Fruit fly (Drosophila melanogaster) whole organism, embryonic: ENCODE measurements around the gene fne.

ENCODE experiments used
- CG10147 ChIP-seq: fragments of 200-800 bp; sonication (Bioruptor generic); optimal IDR thresholded peaks from 2 replicates; lab custom pipeline; 2019; ENCODE audit warnings: missing biosample characterization, mild to moderate bottlenecking, missing genetic modification characterization, moderate library complexity
- CG10462 ChIP-seq: fragments of 200-800 bp; sonication (Bioruptor generic); optimal IDR thresholded peaks from 2 replicates; lab custom pipeline; 2016; ENCODE audit warnings: missing biosample characterization, missing genetic modification characterization
- CG11247 ChIP-seq: fragments of 200-800 bp; sonication (Bioruptor generic); IDR thresholded peaks from 2 replicates; pipeline ENCODE4 v1.3.6; 2022; ENCODE audit warnings: missing biosample characterization, missing genetic modification characterization
- CG11723 ChIP-seq: fragments of 200-800 bp; sonication (Bioruptor generic); optimal IDR thresholded peaks from 2 replicates; lab custom pipeline; 2017; ENCODE audit warnings: missing biosample characterization, mild to moderate bottlenecking, missing genetic modification characterization
- CG12391 ChIP-seq: fragments of 200-800 bp; sonication (Bioruptor generic); optimal IDR thresholded peaks from 3 replicates; lab custom pipeline; 2018; ENCODE audit warnings: missing biosample characterization, mild to moderate bottlenecking, missing genetic modification characterization, moderate library complexity
- CG13296 ChIP-seq: fragments of 200-800 bp; sonication (Bioruptor generic); optimal IDR thresholded peaks from 3 replicates; lab custom pipeline; 2018; ENCODE audit warnings: missing biosample characterization, mild to moderate bottlenecking, missing genetic modification characterization
- CG13424 ChIP-seq: fragments of 200-800 bp; sonication (Bioruptor generic); optimal IDR thresholded peaks from 2 replicates; lab custom pipeline; 2019; ENCODE audit warnings: missing biosample characterization, mild to moderate bottlenecking, missing genetic modification characterization, moderate library complexity
- CG14860 ChIP-seq: fragments of 200-800 bp; sonication (Bioruptor generic); IDR thresholded peaks from 3 replicates; pipeline ENCODE4 v1.3.6; 2022; ENCODE audit warnings: missing biosample characterization, missing genetic modification characterization; ENCODE audit not compliant: partially characterized antibody
- CG15479 ChIP-seq: fragments of 200-800 bp; sonication (Bioruptor generic); optimal IDR thresholded peaks from 3 replicates; lab custom pipeline; 2019; ENCODE audit warnings: missing biosample characterization, mild to moderate bottlenecking, missing genetic modification characterization, moderate library complexity
- CG15514 ChIP-seq: fragments of 200-800 bp; sonication (Bioruptor generic); optimal IDR thresholded peaks from 3 replicates; lab custom pipeline; 2017; ENCODE audit warnings: missing biosample characterization, missing genetic modification characterization, mild to moderate bottlenecking, moderate library complexity, missing genetic modification reagents
- CG1603 ChIP-seq: fragments of 200-800 bp; sonication (Bioruptor generic); optimal IDR thresholded peaks from 2 replicates; lab custom pipeline; 2019; ENCODE audit warnings: missing biosample characterization, mild to moderate bottlenecking, missing genetic modification characterization, moderate library complexity
- CG17912 ChIP-seq: fragments of 200-800 bp; sonication (Bioruptor generic); optimal IDR thresholded peaks from 2 replicates; lab custom pipeline; 2018; ENCODE audit warnings: missing biosample characterization, mild to moderate bottlenecking, missing genetic modification characterization
- CG2678 ChIP-seq: fragments of 200-800 bp; sonication (Bioruptor generic); optimal IDR thresholded peaks from 3 replicates; lab custom pipeline; 2019; ENCODE audit warnings: missing biosample characterization, mild to moderate bottlenecking, missing genetic modification characterization, moderate library complexity
- CG3847 ChIP-seq: fragments of 200-800 bp; sonication (Bioruptor generic); IDR thresholded peaks from 2 replicates; pipeline ENCODE4 v1.3.6; 2022; ENCODE audit warnings: missing biosample characterization, missing genetic modification characterization
- CG43689 ChIP-seq: fragments of 200-800 bp; sonication (Bioruptor generic); IDR thresholded peaks from 2 replicates; pipeline ENCODE4 v1.3.6; 2022; ENCODE audit warnings: missing biosample characterization, missing genetic modification characterization
- CG4404 ChIP-seq: fragments of 200-800 bp; sonication (Bioruptor generic); IDR thresholded peaks from 2 replicates; pipeline ENCODE4 v1.3.6; 2022; ENCODE audit warnings: missing biosample characterization, missing genetic modification characterization
- CG4820 ChIP-seq: fragments of 200-800 bp; sonication (Bioruptor generic); optimal IDR thresholded peaks from 3 replicates; lab custom pipeline; 2016; ENCODE audit warnings: missing biosample characterization, missing genetic modification characterization
- CG8944 ChIP-seq: fragments of 200-800 bp; sonication (Bioruptor generic); optimal IDR thresholded peaks from 3 replicates; lab custom pipeline; 2016; ENCODE audit warnings: missing biosample characterization, missing genetic modification characterization
- CG9727 ChIP-seq: fragments of 200-800 bp; sonication (Bioruptor generic); optimal IDR thresholded peaks from 3 replicates; lab custom pipeline; 2017; ENCODE audit warnings: missing biosample characterization, mild to moderate bottlenecking, missing genetic modification characterization
- Dip3 ChIP-seq: fragments of 200-800 bp; sonication (Bioruptor generic); optimal IDR thresholded peaks from 3 replicates; lab custom pipeline; 2016; ENCODE audit warnings: missing biosample characterization, missing genetic modification characterization
- HLHmδ ChIP-seq: fragments of 200-800 bp; sonication (Bioruptor generic); optimal IDR thresholded peaks from 2 replicates; lab custom pipeline; 2018; ENCODE audit warnings: missing biosample characterization, mild to moderate bottlenecking, missing genetic modification characterization, moderate library complexity
- Hey ChIP-seq: fragments of 200-800 bp; sonication (Bioruptor generic); optimal IDR thresholded peaks from 3 replicates; lab custom pipeline; 2018; ENCODE audit warnings: missing biosample characterization, mild to moderate bottlenecking, missing genetic modification characterization
- Myb ChIP-seq: fragments of 200-800 bp; sonication (Bioruptor generic); optimal IDR thresholded peaks from 2 replicates; lab custom pipeline; 2016; ENCODE audit warnings: missing biosample characterization, missing genetic modification characterization
- NC2β ChIP-seq: fragments of 200-800 bp; sonication (Bioruptor generic); optimal IDR thresholded peaks from 2 replicates; lab custom pipeline; 2016; ENCODE audit warnings: missing biosample characterization, missing genetic modification characterization
- NFAT ChIP-seq: fragments of 200-800 bp; sonication (Bioruptor generic); IDR thresholded peaks from 2 replicates; pipeline ENCODE4 v1.3.6; 2022; ENCODE audit warnings: missing biosample characterization, missing genetic modification characterization
- Optix ChIP-seq: fragments of 200-800 bp; sonication (Bioruptor generic); IDR thresholded peaks from 3 replicates; pipeline ENCODE4 v1.3.6; 2022; ENCODE audit warnings: missing biosample characterization, missing genetic modification characterization
- Scr ChIP-seq: fragments of 200-800 bp; sonication (Bioruptor generic); IDR thresholded peaks from 2 replicates; pipeline ENCODE4 v1.3.6; 2022; ENCODE audit warnings: missing biosample characterization, missing genetic modification characterization; ENCODE audit not compliant: partially characterized antibody
- Taf1 ChIP-seq: fragments of 200-800 bp; sonication (Bioruptor generic); IDR thresholded peaks from 2 replicates; pipeline ENCODE4 v1.3.6; 2022; ENCODE audit warnings: missing biosample characterization, missing genetic modification characterization
- ato ChIP-seq: fragments of 200-800 bp; sonication (Bioruptor generic); IDR thresholded peaks from 2 replicates; pipeline ENCODE4 v1.3.6; 2022; ENCODE audit warnings: missing biosample characterization, missing genetic modification characterization; ENCODE audit not compliant: partially characterized antibody
- bab2 ChIP-seq: fragments of 200-800 bp; sonication (Bioruptor generic); optimal IDR thresholded peaks from 2 replicates; lab custom pipeline; 2016; ENCODE audit warnings: missing biosample characterization, missing genetic modification characterization
- caup ChIP-seq: fragments of 200-800 bp; sonication (Bioruptor generic); optimal IDR thresholded peaks from 3 replicates; lab custom pipeline; 2017; ENCODE audit warnings: missing biosample characterization, mild to moderate bottlenecking, missing genetic modification characterization, moderate library complexity; ENCODE audit not compliant: severe bottlenecking
- cg ChIP-seq: fragments of 200-800 bp; sonication (Bioruptor generic); optimal IDR thresholded peaks from 3 replicates; lab custom pipeline; 2019; ENCODE audit warnings: missing biosample characterization, mild to moderate bottlenecking, missing genetic modification characterization, moderate library complexity
- chinmo ChIP-seq: fragments of 200-800 bp; sonication (Bioruptor generic); IDR thresholded peaks from 4 replicates; pipeline ENCODE4 v1.3.6; 2022; ENCODE audit warnings: missing biosample characterization, missing genetic modification characterization; ENCODE audit not compliant: partially characterized antibody
- fd102C ChIP-seq: fragments of 200-800 bp; sonication (Bioruptor generic); optimal IDR thresholded peaks from 2 replicates; lab custom pipeline; 2018; ENCODE audit warnings: missing biosample characterization, mild to moderate bottlenecking, missing genetic modification characterization, moderate library complexity
- fd3F ChIP-seq: fragments of 200-800 bp; sonication (Bioruptor generic); optimal IDR thresholded peaks from 2 replicates; lab custom pipeline; 2018; ENCODE audit warnings: missing biosample characterization, mild to moderate bottlenecking, missing genetic modification characterization, moderate library complexity
- gem ChIP-seq: fragments of 200-800 bp; sonication (Bioruptor generic); optimal IDR thresholded peaks from 2 replicates; lab custom pipeline; 2019; ENCODE audit warnings: missing biosample characterization, mild to moderate bottlenecking, missing genetic modification characterization, moderate library complexity
- ind ChIP-seq: fragments of 200-800 bp; sonication (Bioruptor generic); optimal IDR thresholded peaks from 3 replicates; lab custom pipeline; 2016; ENCODE audit warnings: missing biosample characterization, missing genetic modification characterization
- lmd ChIP-seq: fragments of 200-800 bp; sonication (Bioruptor generic); IDR thresholded peaks from 2 replicates; pipeline ENCODE4 v1.3.6; 2022; ENCODE audit warnings: missing biosample characterization, missing genetic modification characterization
- lola ChIP-seq, 3 experiments: fragments of >200 bp in 2 of 3; fragments of 200-800 bp in 1 of 3; sonication (Bioruptor generic) in 1 of 3; optimal IDR thresholded peaks; 2 replicates each; lab custom pipeline; 2017 to 2019; ENCODE audit warnings: missing biosample characterization in 3 of 3, missing genetic modification characterization in 3 of 3, mild to moderate bottlenecking in 1 of 3, moderate library complexity in 1 of 3
- mirr ChIP-seq: fragments of 200-800 bp; sonication (Bioruptor generic); optimal IDR thresholded peaks from 3 replicates; lab custom pipeline; 2018; ENCODE audit warnings: missing biosample characterization, mild to moderate bottlenecking, missing genetic modification characterization
- nerfin-1 ChIP-seq: fragments of 200-800 bp; sonication (Bioruptor generic); optimal IDR thresholded peaks from 3 replicates; lab custom pipeline; 2019; ENCODE audit warnings: missing biosample characterization, mild to moderate bottlenecking, missing genetic modification characterization, moderate library complexity
- peb ChIP-seq: fragments of 200-800 bp; sonication (Bioruptor generic); IDR thresholded peaks from 2 replicates; pipeline ENCODE4 v1.3.6; 2022; ENCODE audit warnings: missing biosample characterization, missing genetic modification characterization
- pho ChIP-seq: fragments of 200-800 bp; sonication (Bioruptor generic); optimal IDR thresholded peaks from 2 replicates; lab custom pipeline; 2016; ENCODE audit warnings: missing biosample characterization, missing genetic modification characterization
- phol ChIP-seq: fragments of 200-800 bp; sonication (Bioruptor generic); optimal IDR thresholded peaks from 3 replicates; lab custom pipeline; 2018; ENCODE audit warnings: missing biosample characterization, mild to moderate bottlenecking, missing genetic modification characterization, moderate library complexity
- pum ChIP-seq: fragments of 200-800 bp; sonication (Bioruptor generic); optimal IDR thresholded peaks from 2 replicates; lab custom pipeline; 2016; ENCODE audit warnings: missing biosample characterization, missing genetic modification characterization
- sens ChIP-seq: fragments of 200-800 bp; sonication (Bioruptor generic); peaks from one replicate; lab custom pipeline; 2016; ENCODE audit warnings: missing biosample characterization, missing genetic modification characterization
- tio ChIP-seq: fragments of 200-800 bp; sonication (Bioruptor generic); optimal IDR thresholded peaks from 2 replicates; lab custom pipeline; 2017; ENCODE audit warnings: missing biosample characterization, missing genetic modification characterization, inconsistent platforms
- toy ChIP-seq: fragments of 200-800 bp; sonication (Bioruptor generic); IDR thresholded peaks from 2 replicates; pipeline ENCODE4 v1.3.6; 2022; ENCODE audit warnings: missing biosample characterization, missing genetic modification characterization

fne gene

dm6 chrX:12909577-12910426, 7.5 kb upstream of the fne start, which contains the start of the genes Brms1 and CG4645 (continued):
- TF ChIP-seq NFAT (peak; percentile 68), CG2678 (tag; lab: Kevin White, UChicago) (peak; percentile 66), lola (GFP tag; optimal IDR thresholded peaks at IDR 0.05; lab: Kevin White, UChicago) (peak in 1 of 3 experiments; percentile 62), sens (peak; percentile 88), fd102C (GFP tag; lab: Kevin White, UChicago) (no peak), pho (GFP tag; lab: Kevin White, UChicago) (peak; percentile 17), CG12391 (peak; percentile 69), nerfin-1 (tag; lab: Kevin White, UChicago) (peak; percentile 31), Scr (GFP tag; lab: Robert Waterston, UW) (peak; percentile 44), gem (tag; lab: Kevin White, UChicago) (peak; percentile 73), CG43689 (GFP tag; lab: Robert Waterston, UW) (no peak; the same call in 1 of the 2 replicates), CG10462 (peak; percentile 7), CG15479 (GFP tag; lab: Kevin White, UChicago) (no peak), lmd (peak; percentile 36; the same call in 1 of the 2 replicates), Hey (tag; lab: Kevin White, UChicago) (no peak), phol (peak; percentile 68), peb (GFP tag; lab: Robert Waterston, UW) (no peak), CG4404 (GFP tag; lab: Robert Waterston, UW) (peak; percentile 75), CG8944 (GFP tag; lab: Kevin White, UChicago) (no peak), HLHmδ (GFP tag; lab: Kevin White, UChicago) (no peak), Dip3 (no peak), CG4820 (GFP tag; lab: Kevin White, UChicago) (peak; percentile 38), CG11247 (GFP tag; lab: Robert Waterston, UW) (peak; percentile 19; the same call in 1 of the 2 replicates), ato (GFP tag; lab: Robert Waterston, UW) (no peak), Myb (peak; percentile 10), toy (GFP tag; lab: Robert Waterston, UW) (no peak), CG14860 (GFP tag; lab: Robert Waterston, UW) (no peak), ind (peak; percentile 55), CG13296 (GFP tag; lab: Kevin White, UChicago) (peak; percentile 26), NC2β (GFP tag; lab: Kevin White, UChicago) (no peak), Optix (GFP tag; lab: Robert Waterston, UW) (no peak), chinmo (no peak), CG3847 (GFP tag; lab: Robert Waterston, UW) (peak; percentile 58), pum (GFP tag; lab: Kevin White, UChicago) (no peak), CG11723 (peak; percentile 35), CG9727 (GFP tag; lab: Kevin White, UChicago) (peak; percentile 48), caup (GFP tag; lab: Kevin White, UChicago) (peak; percentile 0), tio (GFP tag; lab: Kevin White, UChicago) (no peak), CG13424 (tag; lab: Kevin White, UChicago) (peak; percentile 61), Taf1 (GFP tag; lab: Robert Waterston, UW) (no peak), fd3F (GFP tag; lab: Kevin White, UChicago) (peak; percentile 12), CG17912 (GFP tag; lab: Kevin White, UChicago) (no peak), CG10147 (GFP tag; lab: Kevin White, UChicago) (peak; percentile 16), CG1603 (no peak), mirr (GFP tag; lab: Kevin White, UChicago) (no peak), cg (GFP tag; lab: Kevin White, UChicago) (no peak), bab2 (GFP tag; lab: Kevin White, UChicago) (peak; percentile 39), CG15514 (peak; percentile 77)
